Fruit fly (Drosophila melanogaster) whole organism, pupa: ENCODE results near the gene alphaSnap.

Source experiments
- CG10348 ChIP-seq: fragments of 200-800 bp; sonication (Bioruptor generic); IDR thresholded peaks from 2 replicates; pipeline ENCODE4 v1.3.6; 2022; ENCODE audit warnings: missing biosample characterization, missing genetic modification characterization
- CG12605 ChIP-seq: fragments of 200-800 bp; sonication (Bioruptor generic); IDR thresholded peaks from 2 replicates; pipeline ENCODE4 v1.3.6; 2022; ENCODE audit warnings: missing biosample characterization, missing genetic modification characterization
- CG13204 ChIP-seq: fragments of 200-800 bp; sonication (Bioruptor generic); optimal IDR thresholded peaks from 2 replicates; lab custom pipeline; 2018; ENCODE audit warnings: missing biosample characterization, mild to moderate bottlenecking, missing genetic modification characterization, moderate library complexity
- CG14655 ChIP-seq: fragments of 200-800 bp; sonication (Bioruptor generic); optimal IDR thresholded peaks from 3 replicates; lab custom pipeline; 2017; ENCODE audit warnings: mild to moderate bottlenecking, missing biosample characterization, missing genetic modification reagents, missing genetic modification characterization
- CG15710 ChIP-seq: fragments of 200-800 bp; sonication (Bioruptor generic); optimal IDR thresholded peaks from 2 replicates; lab custom pipeline; 2018; ENCODE audit warnings: missing biosample characterization, mild to moderate bottlenecking, missing genetic modification characterization, moderate library complexity
- CG17806 ChIP-seq: fragments of 200-800 bp; sonication (Bioruptor generic); optimal IDR thresholded peaks from 2 replicates; lab custom pipeline; 2018; ENCODE audit warnings: missing biosample characterization, mild to moderate bottlenecking, missing genetic modification characterization, moderate library complexity
- CG32121 ChIP-seq: fragments of 200-800 bp; sonication (Bioruptor generic); IDR thresholded peaks from 2 replicates; pipeline ENCODE4 v1.3.6; 2022; ENCODE audit warnings: missing biosample characterization, missing genetic modification characterization
- CG34367 ChIP-seq: fragments of 200-800 bp; sonication (Bioruptor generic); optimal IDR thresholded peaks from 2 replicates; lab custom pipeline; 2018; ENCODE audit warnings: missing biosample characterization, mild to moderate bottlenecking, missing genetic modification characterization
- CG4496 ChIP-seq: fragments of 200-800 bp; sonication (Bioruptor generic); IDR thresholded peaks from 3 replicates; pipeline ENCODE4 v1.3.6; 2022; ENCODE audit warnings: missing biosample characterization, missing genetic modification characterization
- CG8159 ChIP-seq: fragments of 200-800 bp; sonication (Bioruptor generic); optimal IDR thresholded peaks from 3 replicates; lab custom pipeline; 2018; ENCODE audit warnings: missing biosample characterization, mild to moderate bottlenecking, missing genetic modification characterization, moderate library complexity
- CG8301 ChIP-seq: fragments of 200-800 bp; sonication (Bioruptor generic); optimal IDR thresholded peaks from 2 replicates; lab custom pipeline; 2018; ENCODE audit warnings: missing biosample characterization, mild to moderate bottlenecking, missing genetic modification characterization
- CG9948 ChIP-seq: fragments of 200-800 bp; sonication (Bioruptor generic); optimal IDR thresholded peaks from 2 replicates; lab custom pipeline; 2018; ENCODE audit warnings: missing biosample characterization, mild to moderate bottlenecking, missing genetic modification characterization, moderate library complexity
- D1 ChIP-seq: fragments of 200-800 bp; sonication (Bioruptor generic); optimal IDR thresholded peaks from 2 replicates; lab custom pipeline; 2018; ENCODE audit warnings: missing biosample characterization, mild to moderate bottlenecking, missing genetic modification characterization, moderate library complexity
- EcR ChIP-seq: fragments of 200-800 bp; sonication (Bioruptor generic); optimal IDR thresholded peaks from 3 replicates; lab custom pipeline; 2019; ENCODE audit warnings: missing biosample characterization, missing genetic modification characterization, mild to moderate bottlenecking, moderate library complexity, missing genetic modification reagents
- Ets98B ChIP-seq: fragments of 200-800 bp; sonication (Bioruptor generic); IDR thresholded peaks from 2 replicates; pipeline ENCODE4 v1.3.6; 2022; ENCODE audit warnings: missing biosample characterization, missing genetic modification characterization
- Pif1A ChIP-seq: fragments of 200-800 bp; sonication (Bioruptor generic); optimal IDR thresholded peaks from 3 replicates; lab custom pipeline; 2016; ENCODE audit warnings: missing biosample characterization, missing genetic modification characterization
- Pif1B ChIP-seq: fragments of 200-800 bp; sonication (Bioruptor generic); optimal IDR thresholded peaks from 3 replicates; lab custom pipeline; 2016; ENCODE audit warnings: missing biosample characterization, missing genetic modification characterization
- Snoo ChIP-seq: fragments of 200-800 bp; sonication (Bioruptor generic); optimal IDR thresholded peaks from 3 replicates; lab custom pipeline; 2017; ENCODE audit warnings: missing biosample characterization, mild to moderate bottlenecking, missing genetic modification characterization, inconsistent platforms
- fd96Ca ChIP-seq: fragments of 200-800 bp; sonication (Bioruptor generic); IDR thresholded peaks from 3 replicates; pipeline ENCODE4 v1.3.6; 2022; ENCODE audit warnings: missing biosample characterization, missing genetic modification characterization
- gl ChIP-seq: fragments of 200-800 bp; sonication (Bioruptor generic); optimal IDR thresholded peaks from 2 replicates; lab custom pipeline; 2018; ENCODE audit warnings: missing biosample characterization, mild to moderate bottlenecking, missing genetic modification characterization
- rn ChIP-seq: fragments of 200-800 bp; sonication (Bioruptor generic); IDR thresholded peaks from 2 replicates; pipeline ENCODE4 v1.3.6; 2022; ENCODE audit warnings: missing biosample characterization, missing genetic modification characterization

The alphaSnap gene

DNA sequence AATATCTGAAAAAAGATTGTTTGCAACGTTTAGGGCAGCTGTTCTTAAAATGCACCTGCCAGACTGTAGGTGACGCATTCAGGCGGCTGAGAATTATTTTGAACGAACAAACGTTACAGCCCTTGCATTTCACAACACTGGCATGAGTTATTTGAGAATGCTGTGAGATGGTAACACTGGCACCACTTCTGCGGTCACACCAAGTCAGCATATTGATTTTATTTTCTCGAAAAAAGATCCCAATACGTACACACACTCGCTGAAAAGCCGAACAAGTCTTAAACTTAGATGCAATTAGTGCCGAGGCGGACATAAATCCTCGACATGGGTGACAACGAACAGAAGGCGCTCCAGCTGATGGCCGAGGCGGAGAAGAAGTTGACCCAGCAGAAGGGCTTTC, at the start of gene alphaSnap:
alphaSnap (plus strand) TSS at position 164 of the 400 bp plus-strand sequence.
- TF ChIP-seq gl = no peak
- peak; percentile 19 for TF ChIP-seq CG34367 (tag; lab: Kevin White, UChicago)

DNA sequence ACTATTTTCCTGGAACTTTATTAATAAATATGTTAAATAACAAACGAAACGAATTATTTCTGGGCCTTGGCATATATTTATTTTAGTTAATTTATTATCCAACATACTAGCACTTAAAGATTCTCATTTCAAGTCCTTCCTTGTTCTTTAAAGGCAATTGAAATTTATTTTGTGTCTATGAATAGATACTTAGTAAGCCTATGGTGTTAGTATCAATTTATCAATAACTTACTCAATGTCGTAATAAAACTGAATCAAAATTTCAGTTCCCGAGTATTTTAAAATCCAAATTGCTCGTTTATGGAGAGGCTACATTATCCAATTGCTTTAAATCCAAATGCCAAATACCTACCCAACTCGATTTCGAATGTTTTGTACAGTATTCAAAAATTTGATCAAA, 47.9 kb upstream of the alphaSnap start, which contains the start of gene CG32228:
CG32228 (plus strand) TSS at position 301 of the 400 bp plus-strand sequence.
- TF ChIP-seq CG13204 (GFP tag; lab: Kevin White, UChicago) (no peak), CG8301 (no peak), rn (GFP tag; lab: Robert Waterston, UW) (no peak), CG14655 (no peak), CG9948 (tag; lab: Kevin White, UChicago) (no peak), EcR (no peak), Ets98B (GFP tag; lab: Robert Waterston, UW) (no peak), CG12605 (GFP tag; lab: Robert Waterston, UW) (no peak), D1 (no peak), Pif1B (GFP tag; lab: Kevin White, UChicago) (no peak), Pif1A (GFP tag; lab: Kevin White, UChicago) (no peak)
- TF ChIP-seq, all 21 proteins: peak for 0

DNA sequence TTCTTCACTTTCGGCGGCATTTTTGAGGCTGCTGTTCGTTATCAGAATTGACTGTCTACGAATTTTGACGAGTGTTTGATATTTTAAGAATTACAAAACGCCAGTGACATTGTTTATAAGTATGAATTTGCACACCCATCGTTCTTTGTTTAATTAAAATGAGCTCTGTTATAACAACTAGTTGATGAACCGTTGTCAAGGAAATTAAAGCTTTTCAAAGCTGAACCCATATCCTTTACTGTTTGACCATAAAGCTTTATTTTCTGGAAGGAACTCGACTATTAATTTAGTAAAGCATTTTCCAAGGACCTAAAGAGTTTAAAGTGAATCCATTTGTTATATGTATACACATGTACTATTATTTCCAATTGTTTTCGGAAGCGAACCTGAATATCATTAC, 38.2 kb upstream of the alphaSnap start, which contains the start of gene CG17122:
CG17122 (minus strand) TSS at position 101 of the 400 bp plus-strand sequence.
- no peak for TF ChIP-seq CG4496 (GFP tag; lab: Robert Waterston, UW)
- TF ChIP-seq D1 = no peak
- no peak for TF ChIP-seq CG9948 (tag; lab: Kevin White, UChicago)
- TF ChIP-seq Ets98B (GFP tag; lab: Robert Waterston, UW) = no peak
- no peak for TF ChIP-seq gl
- TF ChIP-seq CG8301 = no peak
- TF ChIP-seq CG8159 (tag; lab: Kevin White, UChicago) = no peak
- no peak for TF ChIP-seq fd96Ca (GFP tag; lab: Robert Waterston, UW)
- no peak for TF ChIP-seq CG15710
- TF ChIP-seq CG14655 = no peak
- no peak for TF ChIP-seq CG32121
- no peak for TF ChIP-seq rn (GFP tag; lab: Robert Waterston, UW)

DNA sequence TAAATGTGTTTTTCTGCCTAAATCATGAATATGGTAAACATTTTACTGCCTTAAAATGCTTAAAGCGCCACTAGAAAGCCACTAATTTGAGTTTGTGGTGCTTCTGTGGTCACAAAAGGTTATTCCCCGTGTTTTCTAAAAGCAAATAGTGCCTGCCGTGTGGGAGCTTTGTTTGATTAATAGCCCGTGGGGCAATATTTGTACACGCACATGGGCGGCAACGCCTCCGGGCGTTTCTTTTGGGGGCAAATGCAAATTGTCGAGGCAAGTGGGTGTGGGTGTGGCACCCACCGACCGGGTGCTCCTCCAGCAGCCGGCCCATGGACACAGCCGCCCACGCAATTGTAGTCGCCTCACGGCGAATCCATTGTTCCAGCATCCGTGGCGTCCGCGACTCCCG, 37.5 kb upstream of the alphaSnap start:
- no peak for TF ChIP-seq CG13204 (GFP tag; lab: Kevin White, UChicago)
- TF ChIP-seq CG15710 = no peak
- TF ChIP-seq Snoo = no peak
- no peak for TF ChIP-seq CG34367 (tag; lab: Kevin White, UChicago)
- no peak for TF ChIP-seq fd96Ca (GFP tag; lab: Robert Waterston, UW)
- no peak for TF ChIP-seq Ets98B (GFP tag; lab: Robert Waterston, UW)

DNA sequence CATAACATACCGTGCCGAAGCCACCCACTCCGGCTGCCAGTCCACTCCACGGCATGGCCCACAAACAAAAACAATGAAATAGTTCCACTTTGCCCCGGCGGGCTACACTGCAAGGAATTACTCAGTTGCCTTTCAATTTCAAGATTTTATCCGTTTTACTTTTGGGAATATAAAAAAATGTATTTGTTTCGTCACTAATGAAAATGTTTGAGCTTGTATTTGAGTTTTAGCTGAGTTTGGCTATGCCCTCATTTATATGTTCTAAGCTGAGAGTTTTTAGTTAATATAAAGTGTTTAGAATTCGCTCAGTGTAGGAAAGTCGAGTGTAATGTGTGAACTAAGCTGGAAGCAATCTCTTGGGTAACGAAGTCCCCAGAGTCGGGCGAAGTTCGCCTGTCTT, 36.8 kb upstream of the alphaSnap start:
- TF ChIP-seq CG13204 (GFP tag; lab: Kevin White, UChicago) = no peak
- TF ChIP-seq Pif1A (GFP tag; lab: Kevin White, UChicago) = peak; percentile 43
- no peak for TF ChIP-seq CG8301
- TF ChIP-seq CG9948 (tag; lab: Kevin White, UChicago) = no peak
- no peak for TF ChIP-seq Snoo
- TF ChIP-seq CG32121 = 0 out of 2 replicates have a peak, but pooled peaks have one; percentile 37
- no peak for TF ChIP-seq gl
- no peak for TF ChIP-seq CG17806 (tag; lab: Kevin White, UChicago)
- TF ChIP-seq CG8159 (tag; lab: Kevin White, UChicago) = peak; percentile 39
- TF ChIP-seq CG14655 = peak; percentile 47
- no peak for TF ChIP-seq CG34367 (tag; lab: Kevin White, UChicago)
- TF ChIP-seq Pif1B (GFP tag; lab: Kevin White, UChicago) = peak; percentile 7
- no peak for TF ChIP-seq CG12605 (GFP tag; lab: Robert Waterston, UW)
- TF ChIP-seq fd96Ca (GFP tag; lab: Robert Waterston, UW) = 0 out of 3 replicates have a peak, but pooled peaks have one; percentile 35
- TF ChIP-seq CG10348 = no peak
- no peak for TF ChIP-seq rn (GFP tag; lab: Robert Waterston, UW)
- TF ChIP-seq CG4496 (GFP tag; lab: Robert Waterston, UW) = no peak
- no peak for TF ChIP-seq CG15710
- no peak for TF ChIP-seq EcR
- no peak for TF ChIP-seq D1
- 0 out of 2 replicates have a peak, but pooled peaks have one; percentile 48 for TF ChIP-seq Ets98B (GFP tag; lab: Robert Waterston, UW)
- TF ChIP-seq, all 21 proteins: peak for 7

DNA sequence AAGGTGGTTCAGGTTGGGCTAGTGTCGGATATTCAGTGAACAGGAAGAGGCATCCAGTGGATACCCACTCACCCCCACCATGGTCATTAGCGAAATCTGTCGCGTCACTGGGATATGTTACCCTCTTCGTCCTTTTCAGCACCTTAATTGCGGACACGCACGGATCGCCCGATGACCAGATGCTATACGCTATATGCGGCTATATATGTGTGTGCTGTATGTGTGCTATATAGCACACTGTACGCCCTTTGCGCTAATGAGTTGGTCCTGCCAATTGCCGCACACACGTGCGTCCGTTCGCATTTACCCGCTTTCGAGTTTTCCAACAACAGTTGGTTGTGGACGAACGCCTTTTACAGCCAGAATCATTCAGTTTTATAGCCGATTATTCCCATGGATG, 32.2 kb upstream of the alphaSnap start:
- no peak for TF ChIP-seq CG10348
- no peak for TF ChIP-seq Snoo
- TF ChIP-seq CG8301 = no peak
- TF ChIP-seq CG8159 (tag; lab: Kevin White, UChicago) = no peak
- TF ChIP-seq CG17806 (tag; lab: Kevin White, UChicago) = no peak
- no peak for TF ChIP-seq gl
- TF ChIP-seq EcR = no peak
- no peak for TF ChIP-seq CG34367 (tag; lab: Kevin White, UChicago)
- no peak for TF ChIP-seq CG13204 (GFP tag; lab: Kevin White, UChicago)
- no peak for TF ChIP-seq CG32121
- TF ChIP-seq Pif1A (GFP tag; lab: Kevin White, UChicago) = no peak
- no peak for TF ChIP-seq CG14655
- TF ChIP-seq Ets98B (GFP tag; lab: Robert Waterston, UW) = no peak
- TF ChIP-seq CG9948 (tag; lab: Kevin White, UChicago) = no peak
- no peak for TF ChIP-seq CG12605 (GFP tag; lab: Robert Waterston, UW)
- no peak for TF ChIP-seq CG15710

DNA sequence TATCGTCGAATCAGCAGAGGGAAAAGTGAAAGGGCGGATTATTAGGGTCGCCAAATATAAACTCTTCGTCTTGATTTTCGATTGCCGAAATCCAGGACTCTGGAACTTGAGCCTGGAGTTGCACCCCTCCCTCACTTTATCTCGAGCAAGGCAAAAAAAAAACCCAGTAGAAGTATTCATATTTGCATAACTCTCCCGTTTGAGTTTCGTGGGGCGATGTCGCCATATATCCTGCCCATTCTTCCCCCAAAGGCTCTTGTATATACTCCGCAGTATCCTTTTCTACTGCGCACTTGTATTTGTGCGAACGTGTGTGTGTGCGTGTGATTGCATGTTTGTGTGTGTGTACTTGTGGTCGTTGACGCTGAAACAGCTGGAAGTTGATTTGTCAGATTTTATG, 26.4 kb upstream of the alphaSnap start:
- TF ChIP-seq fd96Ca (GFP tag; lab: Robert Waterston, UW) (no peak), CG12605 (GFP tag; lab: Robert Waterston, UW) (no peak), CG32121 (no peak), Pif1B (GFP tag; lab: Kevin White, UChicago) (no peak), CG9948 (tag; lab: Kevin White, UChicago) (no peak), CG13204 (GFP tag; lab: Kevin White, UChicago) (no peak), Pif1A (GFP tag; lab: Kevin White, UChicago) (no peak), CG15710 (no peak), D1 (no peak)
